Fruit fly (Drosophila melanogaster) whole organism, prepupa: ENCODE results near the gene CG8870.

Source experiments
- Blimp-1 ChIP-seq: fragments of 200-800 bp; sonication (Bioruptor generic); optimal IDR thresholded peaks from 3 replicates; lab custom pipeline; 2017; ENCODE audit warnings: missing biosample characterization, missing genetic modification characterization, mild to moderate bottlenecking, moderate library complexity, missing genetic modification reagents
- CG10631 ChIP-seq: fragments of 200-800 bp; sonication (Bioruptor generic); optimal IDR thresholded peaks from 2 replicates; lab custom pipeline; 2016; ENCODE audit warnings: missing biosample characterization, missing genetic modification characterization
- CG11762 ChIP-seq: fragments of 200-800 bp; sonication (Bioruptor generic); optimal IDR thresholded peaks from 3 replicates; lab custom pipeline; 2016; ENCODE audit warnings: missing biosample characterization, missing genetic modification characterization; ENCODE audit not compliant: insufficient read depth
- CG15336 ChIP-seq: fragments of 200-800 bp; sonication (Bioruptor generic); IDR thresholded peaks from 2 replicates; pipeline ENCODE4 v1.3.6; 2022; ENCODE audit warnings: missing biosample characterization, missing genetic modification characterization
- CG1621 ChIP-seq: fragments of 200-800 bp; sonication (Bioruptor generic); optimal IDR thresholded peaks from 3 replicates; lab custom pipeline; 2018; ENCODE audit warnings: missing biosample characterization, mild to moderate bottlenecking, missing genetic modification characterization
- CG32006 ChIP-seq: fragments of 200-800 bp; sonication (Bioruptor generic); optimal IDR thresholded peaks from 3 replicates; lab custom pipeline; 2017; ENCODE audit warnings: missing biosample characterization, mild to moderate bottlenecking, missing genetic modification characterization
- CG3919 ChIP-seq: fragments of 200-800 bp; sonication (Bioruptor generic); optimal IDR thresholded peaks from 3 replicates; lab custom pipeline; 2016; ENCODE audit warnings: missing biosample characterization, missing genetic modification characterization
- CG4318 ChIP-seq: fragments of 200-800 bp; sonication (Bioruptor generic); optimal IDR thresholded peaks from 3 replicates; lab custom pipeline; 2017; ENCODE audit warnings: missing biosample characterization, mild to moderate bottlenecking, missing genetic modification characterization
- CG6163 ChIP-seq: fragments of 200-800 bp; sonication (Bioruptor generic); IDR thresholded peaks from 3 replicates; pipeline ENCODE4 v1.3.6; 2022; ENCODE audit warnings: missing biosample characterization, missing genetic modification characterization
- CG6276 ChIP-seq: fragments of 200-800 bp; sonication (Bioruptor generic); optimal IDR thresholded peaks from 2 replicates; lab custom pipeline; 2017; ENCODE audit warnings: missing biosample characterization, mild to moderate bottlenecking, missing genetic modification characterization
- CG6792 ChIP-seq: fragments of 200-800 bp; sonication (Bioruptor generic); optimal IDR thresholded peaks from 3 replicates; lab custom pipeline; 2016; ENCODE audit warnings: missing biosample characterization, missing genetic modification characterization
- CG6808 ChIP-seq: fragments of 200-800 bp; sonication (Bioruptor generic); optimal IDR thresholded peaks from 3 replicates; lab custom pipeline; 2017; ENCODE audit warnings: missing biosample characterization, missing genetic modification characterization, mild to moderate bottlenecking, moderate library complexity, missing genetic modification reagents
- CG8119 ChIP-seq: fragments of 200-800 bp; sonication (Bioruptor generic); IDR thresholded peaks from 3 replicates; pipeline ENCODE4 v1.3.6; 2022; ENCODE audit warnings: missing biosample characterization, missing genetic modification characterization
- CG8319 ChIP-seq: fragments of 200-800 bp; sonication (Bioruptor generic); optimal IDR thresholded peaks from 3 replicates; lab custom pipeline; 2016; ENCODE audit warnings: missing biosample characterization, missing genetic modification characterization
- CG8632 ChIP-seq: fragments of 200-800 bp; sonication (Bioruptor generic); optimal IDR thresholded peaks from 3 replicates; lab custom pipeline; 2016; ENCODE audit warnings: missing biosample characterization, missing genetic modification characterization
- CG9139 ChIP-seq: fragments of 200-800 bp; sonication (Bioruptor generic); optimal IDR thresholded peaks from 3 replicates; lab custom pipeline; 2017; ENCODE audit warnings: missing biosample characterization, mild to moderate bottlenecking, missing genetic modification characterization
- Eip78C ChIP-seq: fragments of 200-800 bp; sonication (Bioruptor generic); peaks from one replicate; lab custom pipeline; 2016; ENCODE audit warnings: missing biosample characterization, missing genetic modification characterization
- Eip93F ChIP-seq: fragments of 200-800 bp; sonication (Bioruptor generic); optimal IDR thresholded peaks from 2 replicates; lab custom pipeline; 2016; ENCODE audit warnings: missing biosample characterization, mild to moderate bottlenecking, missing genetic modification characterization
- Ets21C ChIP-seq: fragments of 200-800 bp; sonication (Bioruptor generic); optimal IDR thresholded peaks from 3 replicates; lab custom pipeline; 2016; ENCODE audit warnings: missing biosample characterization, missing genetic modification characterization
- Ets96B ChIP-seq: fragments of 200-800 bp; optimal IDR thresholded peaks from 2 replicates; lab custom pipeline; 2019; ENCODE audit warnings: missing biosample characterization, mild to moderate bottlenecking, missing genetic modification characterization, moderate library complexity
- Hr39 ChIP-seq: fragments of 200-800 bp; sonication (Bioruptor generic); optimal IDR thresholded peaks from 2 replicates; lab custom pipeline; 2016; ENCODE audit warnings: missing biosample characterization, missing genetic modification characterization
- Hr4 ChIP-seq: fragments of 200-800 bp; sonication (Bioruptor generic); optimal IDR thresholded peaks from 3 replicates; lab custom pipeline; 2016; ENCODE audit warnings: missing biosample characterization, missing genetic modification characterization
- Met ChIP-seq: fragments of 200-800 bp; sonication (Bioruptor generic); optimal IDR thresholded peaks from 3 replicates; lab custom pipeline; 2016; ENCODE audit warnings: missing biosample characterization, missing genetic modification characterization
- OdsH ChIP-seq: fragments of 200-800 bp; sonication (Bioruptor generic); optimal IDR thresholded peaks from 3 replicates; lab custom pipeline; 2016; ENCODE audit warnings: missing biosample characterization, missing genetic modification characterization
- Smox ChIP-seq: fragments of 200-800 bp; sonication (Bioruptor generic); optimal IDR thresholded peaks from 3 replicates; lab custom pipeline; 2016; ENCODE audit warnings: missing biosample characterization, missing genetic modification characterization
- Sox14 ChIP-seq: fragments of 200-800 bp; sonication (Bioruptor generic); optimal IDR thresholded peaks from 3 replicates; lab custom pipeline; 2016; ENCODE audit warnings: missing biosample characterization, missing genetic modification characterization
- achi ChIP-seq: fragments of 200-800 bp; sonication (Bioruptor generic); optimal IDR thresholded peaks from 3 replicates; lab custom pipeline; 2016; ENCODE audit warnings: missing biosample characterization, missing genetic modification characterization
- acj6 ChIP-seq: fragments of 200-800 bp; sonication (Bioruptor generic); optimal IDR thresholded peaks from 3 replicates; lab custom pipeline; 2016; ENCODE audit warnings: missing biosample characterization, missing genetic modification characterization
- dac ChIP-seq: fragments of 200-800 bp; sonication (Bioruptor generic); optimal IDR thresholded peaks from 2 replicates; lab custom pipeline; 2017; ENCODE audit warnings: missing biosample characterization, mild to moderate bottlenecking, missing genetic modification characterization
- dsx ChIP-seq: fragments of 200-800 bp; optimal IDR thresholded peaks from 3 replicates; lab custom pipeline; 2019; ENCODE audit warnings: missing biosample characterization, mild to moderate bottlenecking, missing genetic modification characterization, moderate library complexity; ENCODE audit not compliant: poor library complexity, severe bottlenecking
- fkh ChIP-seq: fragments of 200-800 bp; sonication (Bioruptor generic); optimal IDR thresholded peaks from 3 replicates; lab custom pipeline; 2017; ENCODE audit warnings: missing biosample characterization, mild to moderate bottlenecking, missing genetic modification characterization, moderate library complexity
- net ChIP-seq: fragments of 200-800 bp; sonication (Bioruptor generic); optimal IDR thresholded peaks from 3 replicates; lab custom pipeline; 2016; ENCODE audit warnings: missing biosample characterization, missing genetic modification characterization
- pdm3 ChIP-seq: fragments of 200-800 bp; sonication (Bioruptor generic); optimal IDR thresholded peaks from 3 replicates; lab custom pipeline; 2016; ENCODE audit warnings: missing biosample characterization, missing genetic modification characterization
- spab ChIP-seq: fragments of 200-800 bp; sonication (Bioruptor generic); optimal IDR thresholded peaks from 2 replicates; lab custom pipeline; 2017; ENCODE audit warnings: missing biosample characterization, mild to moderate bottlenecking, missing genetic modification characterization, missing genetic modification reagents
- topi ChIP-seq: fragments of 200-800 bp; sonication (Bioruptor generic); optimal IDR thresholded peaks from 3 replicates; lab custom pipeline; 2016; ENCODE audit warnings: missing biosample characterization, missing genetic modification characterization
- vri ChIP-seq: fragments of 200-800 bp; sonication (Bioruptor generic); optimal IDR thresholded peaks from 3 replicates; lab custom pipeline; 2016; ENCODE audit warnings: missing biosample characterization, mild to moderate bottlenecking, missing genetic modification characterization

The CG8870 gene

DNA sequence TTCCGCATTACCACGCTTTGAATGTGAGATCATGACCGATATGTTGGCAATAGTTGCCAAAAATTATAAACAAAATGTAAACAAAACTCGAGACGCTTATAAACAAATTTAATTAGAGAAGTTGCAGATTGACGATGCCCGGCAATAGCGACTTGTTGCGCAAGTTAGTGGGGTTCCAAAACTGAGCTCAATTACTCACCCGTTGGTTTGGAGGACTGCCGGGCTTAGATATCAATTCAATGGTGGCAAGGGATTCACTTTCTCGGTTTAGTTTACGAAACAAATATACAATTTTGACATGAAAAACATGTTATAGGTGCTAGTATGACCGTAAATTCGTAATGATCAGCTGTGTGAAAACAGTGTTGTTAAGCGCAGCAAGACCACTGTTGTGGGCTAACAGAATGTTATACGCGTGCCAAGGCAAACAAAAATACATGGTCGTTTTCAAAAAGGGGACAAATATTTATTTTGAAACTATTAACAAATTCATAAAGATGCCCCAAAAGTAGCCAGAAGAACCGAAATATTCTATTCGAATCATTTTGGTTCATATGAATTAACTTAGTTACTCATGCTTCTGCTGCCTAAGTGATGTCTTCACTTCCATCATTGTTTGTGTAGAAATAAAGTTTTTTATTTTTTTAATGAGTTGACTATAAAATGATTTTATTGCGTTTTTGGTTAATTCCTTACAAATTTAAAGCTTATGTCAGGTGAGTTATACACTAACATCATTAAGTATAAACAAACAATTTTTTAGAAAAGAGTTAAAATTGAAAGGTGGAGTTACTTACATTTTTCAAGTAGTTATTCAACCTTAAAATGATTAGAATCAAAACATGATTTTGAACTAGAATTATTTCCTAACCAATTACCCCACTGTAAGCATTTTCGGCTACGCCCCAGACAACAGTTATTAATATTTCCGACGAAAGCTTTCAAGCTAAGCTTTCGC, 12.8 kb upstream of the CG8870 start, which contains the start of gene Elp6 (continued):
- TF ChIP-seq CG8632 (GFP tag; lab: Kevin White, UChicago) (peak; percentile 82), Blimp-1 (GFP tag; lab: Kevin White, UChicago) (peak; percentile 60), OdsH (GFP tag; lab: Kevin White, UChicago) (peak; percentile 85), CG6792 (peak; percentile 80), CG1621 (tag; lab: Kevin White, UChicago) (peak; percentile 28), Eip78C (GFP tag; lab: Kevin White, UChicago) (peak; percentile 95), fkh (GFP tag; lab: Kevin White, UChicago) (peak; percentile 50), CG9139 (GFP tag; lab: Kevin White, UChicago) (no peak), CG32006 (peak; percentile 92), topi (GFP tag; lab: Kevin White, UChicago) (peak; percentile 89), achi (GFP tag; lab: Kevin White, UChicago) (peak; percentile 85), CG6808 (GFP tag; lab: Kevin White, UChicago) (peak; percentile 79), Smox (GFP tag; lab: Kevin White, UChicago) (peak; percentile 86), Eip93F (GFP tag; lab: Kevin White, UChicago) (no peak), Ets96B (tag; lab: Kevin White, UChicago) (peak; percentile 74), CG8319 (peak; percentile 78), Met (peak; percentile 85), Sox14 (GFP tag; lab: Kevin White, UChicago) (peak; percentile 86), CG11762 (GFP tag; lab: Kevin White, UChicago) (peak; percentile 87), Ets21C (GFP tag; lab: Kevin White, UChicago) (peak; percentile 78), vri (GFP tag; lab: Kevin White, UChicago) (peak; percentile 58), dsx (peak; percentile 54), spab (GFP tag; lab: Kevin White, UChicago) (peak; percentile 79), pdm3 (GFP tag; lab: Kevin White, UChicago) (peak; percentile 90), net (peak; percentile 84), CG8119 (GFP tag; lab: Robert Waterston, UW) (peak; percentile 56; the same call in 2 of the 3 replicates), Hr4 (GFP tag; lab: Kevin White, UChicago) (peak; percentile 89), CG15336 (peak; percentile 60), CG10631 (GFP tag; lab: Kevin White, UChicago) (peak; percentile 88), acj6 (GFP tag; lab: Kevin White, UChicago) (peak; percentile 82), CG6276 (peak; percentile 79), Hr39 (GFP tag; lab: Kevin White, UChicago) (peak; percentile 87), CG4318 (GFP tag; lab: Kevin White, UChicago) (peak; percentile 81), CG3919 (GFP tag; lab: Kevin White, UChicago) (peak; percentile 86), dac (GFP tag; lab: Kevin White, UChicago) (peak; percentile 57), CG6163 (peak; percentile 73)

DNA sequence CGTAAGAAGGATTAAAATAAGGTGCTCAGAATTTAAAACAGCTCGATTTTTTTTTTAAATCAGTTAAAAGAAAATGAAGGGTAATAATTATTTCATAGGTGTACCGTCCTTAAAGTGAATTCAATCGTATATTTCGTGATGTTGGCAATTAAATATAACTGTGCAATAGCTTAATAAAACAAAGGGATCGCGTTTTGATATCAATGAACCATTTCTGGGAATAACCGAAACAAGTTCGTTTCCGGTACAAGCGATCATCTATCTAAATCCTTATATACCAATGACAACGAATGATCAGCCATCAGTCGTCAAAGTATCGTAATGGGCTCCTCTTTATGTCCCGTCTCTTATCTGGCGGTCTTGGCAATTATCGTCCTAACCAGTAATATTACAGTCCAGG, 10.3 kb upstream of the CG8870 start, which contains the start of gene CheA87a:
TSS of gene CheA87a (plus strand) at position 301 of the 400 bp plus-strand sequence.
- TF ChIP-seq achi (GFP tag; lab: Kevin White, UChicago) (no peak), CG1621 (tag; lab: Kevin White, UChicago) (no peak), pdm3 (GFP tag; lab: Kevin White, UChicago) (no peak)
